Worm (Caenorhabditis elegans) whole organism, L4 larva: ENCODE data around the gene C16A11.7.
A peak's percentile ranks its signal among the peaks of the same experiment; 100 is the strongest.

Experiments used
- F44E2.7 ChIP-seq: fragments of 200-800 bp; sonication (Bioruptor generic); IDR thresholded peaks from 2 replicates; pipeline ENCODE4 v2.1.2; 2022; ENCODE audit warnings: missing genetic modification characterization, missing compliant biosample characterization
- F49E8.2 ChIP-seq: sonication (generic microtip); optimal IDR thresholded peaks from 2 replicates; lab custom pipeline; 2016; ENCODE audit warnings: missing compliant biosample characterization, mild to moderate bottlenecking, missing genetic modification characterization, borderline replicate concordance
- Y105C5A.15 ChIP-seq: fragments of 200-800 bp; sonication (Bioruptor generic); IDR thresholded peaks from 2 replicates; pipeline ENCODE4 v1.3.6; 2022; ENCODE audit warnings: missing genetic modification characterization, missing compliant biosample characterization
- ZK546.5 ChIP-seq, 2 experiments: sonication (generic microtip); optimal IDR thresholded peaks; 2 replicates each; lab custom pipeline; 2017; ENCODE audit warnings: missing biosample characterization in 2 of 2, missing genetic modification characterization in 2 of 2
- aha-1 ChIP-seq: fragments of 150-350 bp; peaks from one replicate; lab custom pipeline; 2014; ENCODE audit warnings: missing biosample characterization, missing genetic modification characterization
- ama-1 ChIP-seq: fragments of 150-350 bp; optimal IDR thresholded peaks from 2 replicates; lab custom pipeline; 2014; ENCODE audit warnings: inconsistent platforms, mixed read lengths
- ceh-20 ChIP-seq: fragments of 200-800 bp; sonication (Bioruptor generic); IDR thresholded peaks from 2 replicates; pipeline ENCODE4 v1.3.6; 2022; ENCODE audit warnings: missing genetic modification reagents, missing genetic modification characterization, missing compliant biosample characterization
- ceh-28 ChIP-seq: fragments of 150-350 bp; optimal IDR thresholded peaks from 2 replicates; lab custom pipeline; 2014; ENCODE audit warnings: missing biosample characterization, missing genetic modification reagents, missing genetic modification characterization
- ceh-44 ChIP-seq: fragments of 200-800 bp; sonication (Bioruptor generic); IDR thresholded peaks from 2 replicates; pipeline ENCODE4 v1.3.6; 2022; ENCODE audit warnings: missing genetic modification reagents, missing genetic modification characterization, missing compliant biosample characterization
- ceh-62 ChIP-seq: sonication (generic microtip); optimal IDR thresholded peaks from 2 replicates; lab custom pipeline; 2017; ENCODE audit warnings: missing biosample characterization, missing genetic modification characterization
- ces-1 ChIP-seq: fragments of 150-350 bp; sonication (generic microtip); optimal IDR thresholded peaks from 4 replicates; lab custom pipeline; 2014; ENCODE audit warnings: missing biosample characterization, missing genetic modification reagents, missing genetic modification characterization
- ctbp-1 ChIP-seq: fragments of 200-800 bp; sonication (Bioruptor generic); IDR thresholded peaks from 2 replicates; pipeline ENCODE4 v1.3.6; 2022; ENCODE audit warnings: missing genetic modification reagents, missing genetic modification characterization, missing compliant biosample characterization
- dmd-6 ChIP-seq: fragments of 200-800 bp; sonication (Bioruptor generic); IDR thresholded peaks from 2 replicates; pipeline ENCODE4 v1.3.6; 2022; ENCODE audit warnings: missing genetic modification reagents, missing genetic modification characterization, missing compliant biosample characterization
- dmd-9 ChIP-seq: fragments of 200-800 bp; sonication (Bioruptor generic); IDR thresholded peaks from 2 replicates; pipeline ENCODE4 v1.3.6; 2022; ENCODE audit warnings: missing genetic modification reagents, missing genetic modification characterization, missing compliant biosample characterization
- fkh-10 ChIP-seq: fragments of 150-350 bp; optimal IDR thresholded peaks from 2 replicates; lab custom pipeline; 2014; ENCODE audit warnings: missing biosample characterization, missing genetic modification reagents, missing genetic modification characterization
- lin-29 ChIP-seq: fragments of 200-800 bp; sonication (Bioruptor generic); IDR thresholded peaks from 2 replicates; pipeline ENCODE4 v1.3.6; 2022; ENCODE audit warnings: missing genetic modification reagents, missing genetic modification characterization, missing compliant biosample characterization
- madf-5 ChIP-seq, 2 experiments: fragments of 200-800 bp; sonication (Bioruptor generic); IDR thresholded peaks; 2 replicates each; pipeline ENCODE4 v1.3.6; 2022; ENCODE audit warnings: missing compliant biosample characterization in 2 of 2, missing genetic modification characterization in 2 of 2
- madf-9 ChIP-seq: fragments of 200-800 bp; sonication (Bioruptor generic); conservative IDR thresholded peaks from 2 replicates; pipeline ENCODE4 v1.3.6; 2022; ENCODE audit warnings: missing genetic modification reagents, missing genetic modification characterization, missing compliant biosample characterization
- mep-1 ChIP-seq: fragments of 150-350 bp; sonication (generic microtip); optimal IDR thresholded peaks from 3 replicates; lab custom pipeline; 2014; ENCODE audit warnings: missing biosample characterization, missing genetic modification characterization
- nhr-111 ChIP-seq: fragments of 200-800 bp; sonication (Bioruptor generic); optimal IDR thresholded peaks from 2 replicates; lab custom pipeline; 2018; ENCODE audit warnings: mild to moderate bottlenecking, missing genetic modification characterization, missing compliant biosample characterization
- nhr-237 ChIP-seq: sonication (generic microtip); optimal IDR thresholded peaks from 2 replicates; lab custom pipeline; 2017; ENCODE audit warnings: missing biosample characterization, missing genetic modification characterization
- nhr-41 ChIP-seq: fragments of 200-800 bp; sonication (Bioruptor generic); IDR thresholded peaks from 2 replicates; pipeline ENCODE4 v1.3.6; 2022; ENCODE audit warnings: missing genetic modification reagents, missing genetic modification characterization, missing compliant biosample characterization
- nhr-6 ChIP-seq: fragments of 150-350 bp; optimal IDR thresholded peaks from 2 replicates; lab custom pipeline; 2014; ENCODE audit warnings: missing biosample characterization, missing genetic modification characterization
- pha-4 ChIP-seq, 2 experiments: fragments of 150-350 bp in 1 of 2; fragments of 200-800 bp in 1 of 2; sonication (Bioruptor generic) in 1 of 2; IDR thresholded peaks in 1 of 2; optimal IDR thresholded peaks in 1 of 2; 2 replicates each; pipeline versions ENCODE4 v1.3.6 to Lab custom; 2014 to 2022; ENCODE audit warnings: missing genetic modification characterization in 2 of 2, missing genetic modification reagents in 2 of 2, missing biosample characterization in 1 of 2, missing compliant biosample characterization in 1 of 2
- pqm-1 ChIP-seq: sonication (generic microtip); optimal IDR thresholded peaks from 2 replicates; lab custom pipeline; 2017; ENCODE audit warnings: missing biosample characterization, missing genetic modification characterization
- saeg-2 ChIP-seq: fragments of 200-800 bp; sonication (Bioruptor generic); IDR thresholded peaks from 2 replicates; pipeline ENCODE4 v1.3.6; 2022; ENCODE audit warnings: missing genetic modification reagents, missing genetic modification characterization, missing compliant biosample characterization
- sdz-12 ChIP-seq: fragments of 200-800 bp; sonication (Bioruptor generic); optimal IDR thresholded peaks from 2 replicates; lab custom pipeline; 2018; ENCODE audit warnings: mild to moderate bottlenecking, missing genetic modification characterization, missing compliant biosample characterization
- set-16 ChIP-seq: fragments of 200-800 bp; sonication (Bioruptor generic); IDR thresholded peaks from 2 replicates; pipeline ENCODE4 v1.3.6; 2022; ENCODE audit warnings: missing genetic modification reagents, missing genetic modification characterization, missing compliant biosample characterization
- skn-1 ChIP-seq: fragments of 150-350 bp; optimal IDR thresholded peaks from 2 replicates; lab custom pipeline; 2014; ENCODE audit warnings: missing biosample characterization, missing genetic modification characterization
- spr-1 ChIP-seq: sonication (generic microtip); optimal IDR thresholded peaks from 2 replicates; lab custom pipeline; 2016; ENCODE audit warnings: mild to moderate bottlenecking, missing genetic modification characterization, missing compliant biosample characterization
- unc-62 ChIP-seq, 3 experiments: fragments of 150-350 bp in 1 of 3; sonication (generic microtip); optimal IDR thresholded peaks in 2 of 3; peaks in 1 of 3; 1 replicate in 1 of 3; 2 replicates in 2 of 3; lab custom pipeline; 2014 to 2017; ENCODE audit warnings: missing biosample characterization in 3 of 3, missing genetic modification characterization in 3 of 3, missing genetic modification reagents in 3 of 3, missing genotype in 1 of 3
- zfp-3 ChIP-seq: fragments of 200-800 bp; sonication (Bioruptor generic); conservative IDR thresholded peaks from 2 replicates; pipeline ENCODE4 v1.3.6; 2022; ENCODE audit warnings: missing genetic modification reagents, missing genetic modification characterization, missing compliant biosample characterization
- ztf-7 ChIP-seq: fragments of 150-350 bp; optimal IDR thresholded peaks from 2 replicates; lab custom pipeline; 2014; ENCODE audit warnings: missing biosample characterization, missing genetic modification characterization

The C16A11.7 gene

DNA sequence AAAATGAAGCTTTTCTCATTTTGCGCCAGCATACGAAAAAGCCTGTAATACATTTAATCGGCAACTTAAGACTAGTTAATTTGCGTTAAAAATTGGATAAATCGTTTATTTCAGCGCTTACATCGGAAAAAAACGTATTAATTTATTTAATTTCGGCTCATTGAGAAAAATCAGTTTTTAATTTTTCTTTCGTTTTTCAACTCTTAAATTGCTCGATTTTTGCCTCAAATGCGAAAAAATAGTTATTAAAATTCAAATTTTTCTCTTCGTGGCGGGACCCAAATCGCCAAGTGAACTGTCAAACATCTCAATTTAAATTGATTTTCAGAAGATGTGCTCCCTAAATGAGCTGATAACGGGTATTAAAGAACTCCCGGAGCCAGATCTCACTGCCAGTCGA is 33.8 kb downstream of the C16A11.7 start, which contains the start of gene C16A11.5:
Gene C16A11.5 (plus strand): TSS at position 323 of the 400 bp plus-strand sequence.
- no peak for TF ChIP-seq dmd-9 (GFP tag; lab: Robert Waterston, UW)
- no peak for TF ChIP-seq madf-9 (GFP tag; lab: Robert Waterston, UW)
- TF ChIP-seq ceh-20 (GFP tag; lab: Robert Waterston, UW): no peak
- TF ChIP-seq nhr-41 (GFP tag; lab: Robert Waterston, UW): no peak
- TF ChIP-seq fkh-10 (GFP tag; lab: Kevin White, UChicago): no peak
- TF ChIP-seq unc-62 (GFP tag; optimal IDR thresholded peaks at IDR 0.05 in 1 of 2; lab: Kevin White, UChicago): peak in 1 of 2 experiments; percentile 92
- no peak for TF ChIP-seq unc-62 (tag; optimal IDR thresholded peaks at IDR 0.05; lab: Kevin White, UChicago)
- TF ChIP-seq zfp-3: no peak
- TF ChIP-seq pqm-1: no peak
- TF ChIP-seq ceh-28 (tag; lab: Kevin White, UChicago): no peak
- TF ChIP-seq F49E8.2: no peak
- TF ChIP-seq sdz-12 (GFP tag; lab: Kevin White, UChicago): no peak
- TF ChIP-seq ZK546.5 (tag; optimal IDR thresholded peaks at IDR 0.05; lab: Kevin White, UChicago): no peak
- TF ChIP-seq skn-1 (tag; lab: Kevin White, UChicago): no peak
- peak; percentile 77 for TF ChIP-seq aha-1 (tag; lab: Kevin White, UChicago)

DNA sequence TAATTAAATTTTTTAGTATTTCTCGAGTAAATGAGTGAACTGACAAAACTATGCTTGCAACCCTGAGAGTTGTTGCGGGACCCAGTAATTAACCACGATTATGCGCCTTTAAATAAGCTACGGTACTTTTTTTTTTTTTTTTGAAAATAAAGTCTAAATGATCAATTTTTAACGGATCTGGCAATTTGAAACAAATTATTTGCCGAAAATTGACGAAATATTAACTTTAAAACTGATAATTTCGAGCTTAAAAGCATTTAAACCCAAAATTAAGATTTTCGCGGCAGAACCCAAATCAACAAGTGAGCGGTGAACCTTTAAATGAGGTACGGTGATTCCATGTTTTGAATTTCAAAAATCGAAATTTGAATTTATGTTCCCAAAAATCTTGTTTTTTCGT is 34.3 kb downstream of the C16A11.7 start:
- TF ChIP-seq mep-1 (tag; lab: Kevin White, UChicago): no peak
- peak; percentile 59 for TF ChIP-seq F49E8.2
- TF ChIP-seq set-16 (GFP tag; lab: Robert Waterston, UW): no peak
- no peak for TF ChIP-seq ces-1 (GFP tag; lab: Kevin White, UChicago)
- no peak for TF ChIP-seq pqm-1

DNA sequence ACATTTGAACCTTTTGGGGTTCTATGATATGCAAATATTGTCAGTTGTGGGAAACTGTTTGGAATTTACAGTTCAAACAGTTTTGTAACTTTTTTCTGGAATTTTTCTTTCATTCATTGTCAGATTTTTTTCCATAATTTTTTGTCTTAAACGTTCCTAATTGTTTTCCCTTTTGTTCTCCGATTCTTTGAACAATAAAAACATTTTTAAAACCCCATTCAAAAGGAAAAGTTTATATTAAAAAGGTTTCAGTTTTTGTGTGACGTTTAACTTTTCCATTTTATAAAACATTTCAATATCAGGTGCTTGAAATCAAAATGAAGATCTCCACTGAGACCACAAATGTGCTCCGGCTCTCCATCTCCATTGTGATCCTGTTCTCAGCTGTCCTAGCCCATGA is 37.7 kb downstream of the C16A11.7 start, which contains the start of gene F31D5.1:
Gene F31D5.1 (plus strand): TSS at position 301 of the 400 bp plus-strand sequence.
- TF ChIP-seq nhr-237 (tag; lab: Kevin White, UChicago) (no peak), nhr-41 (GFP tag; lab: Robert Waterston, UW) (no peak), F44E2.7 (no peak), ceh-62 (tag; lab: Kevin White, UChicago) (no peak), aha-1 (tag; lab: Kevin White, UChicago) (no peak), Y105C5A.15 (GFP tag; lab: Robert Waterston, UW) (no peak), unc-62 (GFP tag; optimal IDR thresholded peaks at IDR 0.05 in 1 of 2; lab: Kevin White, UChicago) (no peak), unc-62 (tag; optimal IDR thresholded peaks at IDR 0.05; lab: Kevin White, UChicago) (no peak), dmd-6 (GFP tag; lab: Robert Waterston, UW) (no peak), madf-5 (GFP tag; IDR thresholded peaks at IDR 0.05; lab: Robert Waterston, UW) (no peak), nhr-111 (GFP tag; lab: Kevin White, UChicago) (no peak), ama-1 (no peak), ceh-44 (no peak), spr-1 (tag; lab: Kevin White, UChicago) (no peak), ztf-7 (tag; lab: Kevin White, UChicago) (no peak), F49E8.2 (no peak)

DNA sequence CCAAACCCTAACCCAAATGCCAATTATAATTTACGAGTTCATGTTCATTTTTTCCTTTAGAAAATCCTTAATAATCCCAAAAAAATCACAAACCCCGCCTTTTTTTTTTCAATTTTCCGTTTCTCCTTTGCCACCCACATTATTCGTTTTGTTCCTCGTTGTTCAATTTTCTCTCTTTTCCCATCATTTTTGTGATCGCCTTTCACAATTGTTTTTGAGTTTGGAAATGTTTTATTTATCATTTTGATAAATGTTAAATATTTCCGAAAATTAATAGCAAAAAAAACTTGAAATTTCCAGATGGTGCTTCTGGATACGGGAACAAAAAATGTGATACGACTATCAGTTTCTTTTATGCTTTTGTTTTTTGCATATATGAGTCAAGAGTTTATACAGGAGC is 41.4 kb downstream of the C16A11.7 start, which contains the start of gene F31D5.2:
Gene F31D5.2 (plus strand): TSS at position 301 of the 400 bp plus-strand sequence.
- peak in 1 of 2 experiments; percentile 27 for TF ChIP-seq unc-62 (GFP tag; optimal IDR thresholded peaks at IDR 0.05 in 1 of 2; lab: Kevin White, UChicago)
- TF ChIP-seq unc-62 (tag; optimal IDR thresholded peaks at IDR 0.05; lab: Kevin White, UChicago): no peak
- no peak for TF ChIP-seq ctbp-1 (GFP tag; lab: Robert Waterston, UW)
- TF ChIP-seq nhr-41 (GFP tag; lab: Robert Waterston, UW): no peak
- no peak for TF ChIP-seq nhr-6 (tag; lab: Kevin White, UChicago)
- no peak for TF ChIP-seq ztf-7 (tag; lab: Kevin White, UChicago)
- TF ChIP-seq lin-29 (GFP tag; lab: Robert Waterston, UW): no peak
- no peak for TF ChIP-seq saeg-2 (GFP tag; lab: Robert Waterston, UW)
- no peak for TF ChIP-seq pha-4 (GFP tag; IDR thresholded peaks at IDR 0.05; lab: Robert Waterston, UW)
- no peak for TF ChIP-seq pha-4 (tag; optimal IDR thresholded peaks at IDR 0.05; lab: Kevin White, UChicago)
- TF ChIP-seq, all 104 proteins: peak for 1
